Worm (Caenorhabditis elegans): ENCODE measurements around the gene irld-42.
A peak's percentile ranks its signal among the peaks of the same experiment; 100 is the strongest.

The irld-42 gene

ce11 chrV:1640008-1640407 is 28.3 kb upstream of the irld-42 start, which contains the start of gene str-221:
Gene str-221 (plus strand): TSS chrV:1640308.
- TF ChIP-seq F49E8.2 (tag; optimal IDR thresholded peaks at IDR 0.05; ENCODE audit: insufficient read depth) (no peak), ceh-100 (GFP tag; IDR thresholded peaks at IDR 0.05) (no peak), C17E4.6 (GFP tag; IDR thresholded peaks at IDR 0.05) (no peak), somi-1 (GFP tag; optimal IDR thresholded peaks at IDR 0.05) (no peak), zim-3 (tag; optimal IDR thresholded peaks at IDR 0.05) (no peak), ztf-22 (GFP tag; optimal IDR thresholded peaks at IDR 0.05) (no peak), unc-130 (GFP tag; optimal IDR thresholded peaks at IDR 0.05) (no peak), ceh-27 (GFP tag; optimal IDR thresholded peaks at IDR 0.05) (no peak), hrde-1 (tag; optimal IDR thresholded peaks at IDR 0.05; ENCODE audit: borderline replicate concordance) (no peak), rcor-1 (GFP tag; IDR thresholded peaks at IDR 0.05) (no peak), dpl-1 (GFP tag; optimal IDR thresholded peaks at IDR 0.05) (no peak), sdz-38 (tag; optimal IDR thresholded peaks at IDR 0.05) (no peak), T07F8.4 (tag; optimal IDR thresholded peaks at IDR 0.05) (no peak), F22D6.2 (tag; optimal IDR thresholded peaks at IDR 0.05) (no peak)

ce11 chrV:1642199-1642598 is 26.1 kb upstream of the irld-42 start, which contains the start of gene Y46H3D.1:
Gene Y46H3D.1 (plus strand): TSS chrV:1642499.
- no peak for TF ChIP-seq B0035.1 (tag; optimal IDR thresholded peaks at IDR 0.05)
- TF ChIP-seq aptf-3 (GFP tag; IDR thresholded peaks at IDR 0.05): no peak
- TF ChIP-seq tlf-1 (GFP tag; optimal IDR thresholded peaks at IDR 0.05): no peak
- TF ChIP-seq nfya-2 (GFP tag; IDR thresholded peaks at IDR 0.05): no peak
- TF ChIP-seq lag-1 (GFP tag; IDR thresholded peaks at IDR 0.05): no peak
- TF ChIP-seq him-1 (tag; optimal IDR thresholded peaks at IDR 0.05): no peak
- TF ChIP-seq ets-4 (GFP tag; optimal IDR thresholded peaks at IDR 0.05): no peak
- no peak for TF ChIP-seq F49E8.2 (tag; optimal IDR thresholded peaks at IDR 0.05; ENCODE audit: insufficient read depth)
- no peak for TF ChIP-seq ztf-3 (GFP tag; optimal IDR thresholded peaks at IDR 0.05)
- no peak for TF ChIP-seq lir-1 (GFP tag; conservative IDR thresholded peaks at IDR 0.05)
- no peak for TF ChIP-seq hlh-26 (GFP tag; conservative IDR thresholded peaks at IDR 0.05)

ce11 chrV:1642768-1643167 is 25.5 kb upstream of the irld-42 start:
- no peak for TF ChIP-seq ets-4 (GFP tag; optimal IDR thresholded peaks at IDR 0.05)
- TF ChIP-seq nfya-2 (GFP tag; IDR thresholded peaks at IDR 0.05): 0 out of 2 replicates have a peak, but pooled peaks have one; percentile 55

ce11 chrV:1643886-1644285 is 24.4 kb upstream of the irld-42 start, which contains the start of gene alh-2:
Gene alh-2 (plus strand): TSS chrV:1644169.
- TF ChIP-seq ztf-6 (GFP tag; IDR thresholded peaks at IDR 0.05) (no peak), athp-1 (tag; optimal IDR thresholded peaks at IDR 0.05) (no peak), F52B5.7 (tag; optimal IDR thresholded peaks at IDR 0.05) (no peak), Y67H2A.10 (GFP tag; conservative IDR thresholded peaks at IDR 0.05) (no peak), Y79H2A.3 (GFP tag; conservative IDR thresholded peaks at IDR 0.05) (no peak), nfya-1 (tag; optimal IDR thresholded peaks at IDR 0.05; ENCODE audit: borderline replicate concordance, insufficient read depth) (no peak), ceh-91 (GFP tag; IDR thresholded peaks at IDR 0.05) (no peak)

- TF ChIP-seq F49E8.2 (tag; optimal IDR thresholded peaks at IDR 0.05; ENCODE audit: insufficient read depth) (no peak), F57A8.1 (GFP tag; optimal IDR thresholded peaks at IDR 0.05) (no peak), pbrm-1 (GFP tag; IDR thresholded peaks at IDR 0.05) (no peak), mcd-1 (GFP tag; IDR thresholded peaks at IDR 0.05) (no peak), egl-44 (GFP tag; IDR thresholded peaks at IDR 0.05) (no peak), nfyb-1 (GFP tag; IDR thresholded peaks at IDR 0.05) (no peak), aptf-3 (GFP tag; IDR thresholded peaks at IDR 0.05) (no peak)
Observed at ce11 chrV:1648000-1648399, 20.3 kb upstream of the irld-42 start, which contains the start of gene irld-45. Gene irld-45 (plus strand): TSS chrV:1648300.

All from whole organism, young adult.